Worm (Caenorhabditis elegans) whole organism, L3 larva: ENCODE results near the gene sams-1.
A peak's percentile ranks its signal among the peaks of the same experiment; 100 is the strongest.

Experiments
- R02D3.7 ChIP-seq: fragments of 150-350 bp; optimal IDR thresholded peaks from 2 replicates; lab custom pipeline; 2014; ENCODE audit warnings: missing biosample characterization, missing genetic modification characterization
- ZK546.5 ChIP-seq: sonication (generic microtip); optimal IDR thresholded peaks from 2 replicates; lab custom pipeline; 2017; ENCODE audit warnings: missing biosample characterization, missing genetic modification characterization
- aly-2 ChIP-seq: fragments of 150-350 bp; optimal IDR thresholded peaks from 2 replicates; lab custom pipeline; 2014; ENCODE audit warnings: missing biosample characterization, missing genetic modification characterization
- ama-1 ChIP-seq: fragments of 150-350 bp; optimal IDR thresholded peaks from 2 replicates; lab custom pipeline; 2018
- ceh-28 ChIP-seq: fragments of 150-350 bp; optimal IDR thresholded peaks from 2 replicates; lab custom pipeline; 2014; ENCODE audit warnings: missing biosample characterization, missing genetic modification reagents, missing genetic modification characterization
- ceh-82 ChIP-seq: fragments of 150-350 bp; optimal IDR thresholded peaks from 2 replicates; lab custom pipeline; 2014; ENCODE audit warnings: missing biosample characterization, missing genetic modification characterization
- daf-12 ChIP-seq: fragments of 150-350 bp; optimal IDR thresholded peaks from 2 replicates; lab custom pipeline; 2014; ENCODE audit warnings: missing biosample characterization, missing genetic modification reagents, missing genetic modification characterization
- egl-27 ChIP-seq: sonication (generic microtip); optimal IDR thresholded peaks from 4 replicates; lab custom pipeline; 2017; ENCODE audit warnings: missing biosample characterization, missing genetic modification reagents, missing genetic modification characterization
- elt-2 ChIP-seq: sonication (generic microtip); optimal IDR thresholded peaks from 2 replicates; lab custom pipeline; 2016; ENCODE audit warnings: missing genetic modification reagents, mild to moderate bottlenecking, missing genetic modification characterization, missing compliant biosample characterization
- elt-3 ChIP-seq, 3 experiments: fragments of 150-350 bp in 1 of 3; sonication (generic microtip) in 2 of 3; optimal IDR thresholded peaks; 2 replicates in 2 of 3; 4 replicates in 1 of 3; lab custom pipeline; 2014 to 2017; ENCODE audit warnings: missing biosample characterization in 3 of 3, missing genetic modification characterization in 3 of 3
- eor-1 ChIP-seq, 2 experiments: fragments of 150-350 bp; optimal IDR thresholded peaks; 2 replicates each; lab custom pipeline; 2014 to 2018; ENCODE audit warnings: missing biosample characterization in 2 of 2, missing genetic modification characterization in 2 of 2
- fkh-2 ChIP-seq: fragments of 150-350 bp; optimal IDR thresholded peaks from 2 replicates; lab custom pipeline; 2014; ENCODE audit warnings: missing biosample characterization, missing genetic modification reagents, missing genetic modification characterization
- hmg-11 ChIP-seq: sonication (generic microtip); optimal IDR thresholded peaks from 2 replicates; lab custom pipeline; 2016; ENCODE audit warnings: missing genetic modification characterization, missing compliant biosample characterization
- jun-1 ChIP-seq: fragments of 150-350 bp; optimal IDR thresholded peaks from 2 replicates; lab custom pipeline; 2014; ENCODE audit warnings: missing biosample characterization, missing genetic modification reagents, missing genetic modification characterization
- lin-15B ChIP-seq: fragments of 150-350 bp; optimal IDR thresholded peaks from 2 replicates; lab custom pipeline; 2014; ENCODE audit warnings: missing biosample characterization, missing genetic modification characterization
- lin-39 ChIP-seq: fragments of 150-350 bp; optimal IDR thresholded peaks from 2 replicates; lab custom pipeline; 2018; ENCODE audit warnings: missing biosample characterization, missing genetic modification reagents, missing genetic modification characterization
- lsy-12 ChIP-seq: sonication (generic microtip); optimal IDR thresholded peaks from 2 replicates; lab custom pipeline; 2016; ENCODE audit warnings: mild to moderate bottlenecking, missing genetic modification characterization, missing compliant biosample characterization
- mdl-1 ChIP-seq: fragments of 150-350 bp; optimal IDR thresholded peaks from 2 replicates; lab custom pipeline; 2014; ENCODE audit warnings: missing biosample characterization, missing genetic modification characterization
- mml-1 ChIP-seq: fragments of 150-350 bp; sonication (generic microtip); optimal IDR thresholded peaks from 3 replicates; lab custom pipeline; 2014; ENCODE audit warnings: missing biosample characterization, missing genetic modification characterization
- nfya-1 ChIP-seq: sonication (generic microtip); optimal IDR thresholded peaks from 2 replicates; lab custom pipeline; 2017; ENCODE audit warnings: missing genetic modification characterization, mild to moderate bottlenecking, missing compliant biosample characterization, antibody characterized with exemption, moderate library complexity; ENCODE audit not compliant: insufficient read depth
- nhr-11 ChIP-seq: fragments of 150-350 bp; optimal IDR thresholded peaks from 2 replicates; lab custom pipeline; 2014; ENCODE audit warnings: missing biosample characterization, missing genetic modification characterization
- nhr-12 ChIP-seq: fragments of 150-350 bp; optimal IDR thresholded peaks from 2 replicates; lab custom pipeline; 2014; ENCODE audit warnings: missing biosample characterization, missing genetic modification characterization
- nhr-23 ChIP-seq: fragments of 150-350 bp; optimal IDR thresholded peaks from 2 replicates; lab custom pipeline; 2014; ENCODE audit warnings: missing biosample characterization, missing genetic modification reagents, missing genetic modification characterization
- nhr-237 ChIP-seq: fragments of 150-350 bp; optimal IDR thresholded peaks from 2 replicates; lab custom pipeline; 2014; ENCODE audit warnings: missing biosample characterization, missing genetic modification characterization
- nhr-25 ChIP-seq: sonication (generic microtip); optimal IDR thresholded peaks from 2 replicates; lab custom pipeline; 2017; ENCODE audit warnings: missing biosample characterization, missing genetic modification characterization
- nhr-43 ChIP-seq: sonication (generic microtip); optimal IDR thresholded peaks from 2 replicates; lab custom pipeline; 2016; ENCODE audit warnings: mild to moderate bottlenecking, missing genetic modification characterization, missing compliant biosample characterization; ENCODE audit not compliant: poor library complexity, severe bottlenecking
- nhr-67 ChIP-seq: fragments of 150-350 bp; optimal IDR thresholded peaks from 2 replicates; lab custom pipeline; 2014; ENCODE audit warnings: missing biosample characterization, missing genetic modification characterization
- nhr-76 ChIP-seq: fragments of 150-350 bp; sonication (generic microtip); optimal IDR thresholded peaks from 5 replicates; lab custom pipeline; 2014; ENCODE audit warnings: missing biosample characterization, missing genetic modification characterization
- nhr-77 ChIP-seq: fragments of 150-350 bp; optimal IDR thresholded peaks from 2 replicates; lab custom pipeline; 2014; ENCODE audit warnings: missing biosample characterization, missing genetic modification characterization
- pha-4 ChIP-seq: fragments of 150-350 bp; optimal IDR thresholded peaks from 2 replicates; lab custom pipeline; 2014; ENCODE audit warnings: missing biosample characterization, missing genetic modification reagents, missing genetic modification characterization
- pqm-1 ChIP-seq: fragments of 150-350 bp; optimal IDR thresholded peaks from 2 replicates; lab custom pipeline; 2017; ENCODE audit warnings: missing biosample characterization, missing genetic modification characterization, inconsistent platforms
- sea-2 ChIP-seq: fragments of 150-350 bp; sonication (generic microtip); optimal IDR thresholded peaks from 4 replicates; lab custom pipeline; 2014; ENCODE audit warnings: missing biosample characterization, missing genetic modification reagents, missing genetic modification characterization
- skn-1 ChIP-seq: fragments of 150-350 bp; optimal IDR thresholded peaks from 2 replicates; lab custom pipeline; 2014; ENCODE audit warnings: missing biosample characterization, missing genetic modification characterization
- snpc-4 ChIP-seq: fragments of 150-350 bp; optimal IDR thresholded peaks from 2 replicates; lab custom pipeline; 2014; ENCODE audit warnings: missing biosample characterization, missing genetic modification characterization
- tbx-2 ChIP-seq: sonication (generic microtip); optimal IDR thresholded peaks from 2 replicates; lab custom pipeline; 2016; ENCODE audit warnings: mild to moderate bottlenecking, missing genetic modification characterization, missing compliant biosample characterization
- unc-39 ChIP-seq: sonication (generic microtip); optimal IDR thresholded peaks from 4 replicates; lab custom pipeline; 2017; ENCODE audit warnings: missing biosample characterization, missing genetic modification characterization
- unc-62 ChIP-seq: fragments of 150-350 bp; sonication (generic microtip); optimal IDR thresholded peaks from 4 replicates; lab custom pipeline; 2014; ENCODE audit warnings: missing biosample characterization, missing genetic modification reagents, missing genetic modification characterization
- zag-1 ChIP-seq: fragments of 150-350 bp; optimal IDR thresholded peaks from 2 replicates; lab custom pipeline; 2014; ENCODE audit warnings: missing biosample characterization, missing genetic modification characterization
- ztf-11 ChIP-seq: fragments of 150-350 bp; optimal IDR thresholded peaks from 2 replicates; lab custom pipeline; 2014; ENCODE audit warnings: missing biosample characterization, missing genetic modification characterization

sams-1 gene

ce11 chrX:12004925-12005324 is 39.2 kb downstream of the sams-1 start:
- TF ChIP-seq ama-1 (lab: Kevin White, UChicago), result no peak
- no peak for TF ChIP-seq tbx-2
- TF ChIP-seq lsy-12 (tag; lab: Kevin White, UChicago), result no peak
- TF ChIP-seq elt-2, result peak; percentile 70
- TF ChIP-seq pqm-1 (tag; lab: Kevin White, UChicago), result peak; percentile 40
- TF ChIP-seq egl-27 (tag; lab: Kevin White, UChicago), result no peak
- TF ChIP-seq lin-39, result no peak
- no peak for TF ChIP-seq lin-15B (tag; lab: Kevin White, UChicago)
- no peak for TF ChIP-seq fkh-2
- no peak for TF ChIP-seq zag-1 (tag; lab: Kevin White, UChicago)
- no peak for TF ChIP-seq pha-4 (tag; lab: Kevin White, UChicago)
- TF ChIP-seq nhr-67 (tag; lab: Kevin White, UChicago), result no peak
- TF ChIP-seq nhr-11 (tag; lab: Kevin White, UChicago), result no peak
- no peak for TF ChIP-seq sea-2 (GFP tag; lab: Kevin White, UChicago)
- TF ChIP-seq mml-1, result no peak
- TF ChIP-seq nhr-25 (tag; lab: Kevin White, UChicago), result no peak
- TF ChIP-seq aly-2, result no peak
- no peak for TF ChIP-seq nhr-77 (tag; lab: Kevin White, UChicago)
- no peak for TF ChIP-seq nhr-43 (tag; lab: Kevin White, UChicago)
- TF ChIP-seq ceh-82, result no peak
- TF ChIP-seq nhr-237 (tag; lab: Kevin White, UChicago), result no peak
- TF ChIP-seq snpc-4, result no peak
- TF ChIP-seq jun-1 (tag; lab: Kevin White, UChicago), result peak; percentile 1
- TF ChIP-seq nhr-76 (tag; lab: Kevin White, UChicago), result no peak

- TF ChIP-seq pqm-1 (tag; lab: Kevin White, UChicago), result no peak
- TF ChIP-seq nhr-25 (tag; lab: Kevin White, UChicago), result no peak
- TF ChIP-seq nhr-43 (tag; lab: Kevin White, UChicago), result no peak
- no peak for TF ChIP-seq daf-12 (tag; lab: Kevin White, UChicago)
- TF ChIP-seq R02D3.7 (tag; lab: Kevin White, UChicago), result no peak
- TF ChIP-seq pha-4 (tag; lab: Kevin White, UChicago), result no peak
Measured at ce11 chrX:12005499-12005959, 39.8 kb downstream of the sams-1 start, which contains the start of gene sma-5. TSS of gene sma-5 (minus strand) at chrX:12005549.

ce11 chrX:12006470-12006869 is 40.7 kb downstream of the sams-1 start:
- peak; percentile 8 for TF ChIP-seq elt-2
- TF ChIP-seq nhr-43 (tag; lab: Kevin White, UChicago), result no peak
- TF ChIP-seq, all 47 proteins: peak for 1

- TF ChIP-seq ama-1 (lab: Kevin White, UChicago) (no peak), sea-2 (GFP tag; lab: Kevin White, UChicago) (no peak), nhr-25 (tag; lab: Kevin White, UChicago) (peak; percentile 29)
Measured at ce11 chrX:12007905-12008466, 42.2 kb downstream of the sams-1 start.

ce11 chrX:12017908-12018479 is 52.2 kb downstream of the sams-1 start, which contains the start of the genes nmat-1 and ucr-2.1:
TSS of gene nmat-1 (minus strand) at chrX:12018043.
TSS of gene ucr-2.1 (plus strand) at chrX:12018429.
- TF ChIP-seq aly-2 (no peak), unc-62 (GFP tag; lab: Kevin White, UChicago) (no peak), nhr-43 (tag; lab: Kevin White, UChicago) (peak; percentile 69), mml-1 (no peak), nhr-12 (tag; lab: Kevin White, UChicago) (no peak), hmg-11 (tag; lab: Kevin White, UChicago) (peak; percentile 90), nfya-1 (tag; lab: Kevin White, UChicago) (peak; percentile 71), ztf-11 (tag; lab: Kevin White, UChicago) (no peak), egl-27 (tag; lab: Kevin White, UChicago) (no peak), lin-39 (peak; percentile 83), nhr-11 (tag; lab: Kevin White, UChicago) (no peak), nhr-237 (tag; lab: Kevin White, UChicago) (no peak), pha-4 (tag; lab: Kevin White, UChicago) (peak; percentile 92), unc-39 (no peak), ceh-28 (peak; percentile 41), mdl-1 (tag; lab: Kevin White, UChicago) (no peak), lin-15B (tag; lab: Kevin White, UChicago) (peak; percentile 83), nhr-67 (tag; lab: Kevin White, UChicago) (no peak), ceh-82 (no peak), nhr-76 (tag; lab: Kevin White, UChicago) (no peak), nhr-25 (tag; lab: Kevin White, UChicago) (peak; percentile 93), pqm-1 (tag; lab: Kevin White, UChicago) (peak; percentile 68), jun-1 (tag; lab: Kevin White, UChicago) (peak; percentile 42), tbx-2 (peak; percentile 41), nhr-23 (tag; lab: Kevin White, UChicago) (peak; percentile 73), elt-3 (tag; optimal IDR thresholded peaks at IDR 0.05; lab: Kevin White, UChicago) (no peak), ama-1 (lab: Kevin White, UChicago) (no peak), snpc-4 (peak; percentile 82), ZK546.5 (tag; lab: Kevin White, UChicago) (no peak), fkh-2 (no peak), eor-1 (tag; optimal IDR thresholded peaks at IDR 0.05; lab: Kevin White, UChicago) (no peak), skn-1 (peak; percentile 44)
